Fruit fly (Drosophila melanogaster) whole organism, embryonic: ENCODE measurements around the gene CG7191.

Experiments used
- CG12299 ChIP-seq: fragments of 200-800 bp; sonication (Bioruptor generic); optimal IDR thresholded peaks from 2 replicates; lab custom pipeline; 2018; ENCODE audit warnings: missing biosample characterization, mild to moderate bottlenecking, missing genetic modification characterization
- CG12744 ChIP-seq: fragments of 200-800 bp; sonication (Bioruptor generic); optimal IDR thresholded peaks from 2 replicates; lab custom pipeline; 2016; ENCODE audit warnings: missing biosample characterization, missing genetic modification characterization
- CG14050 ChIP-seq: fragments of 200-800 bp; sonication (Bioruptor generic); IDR thresholded peaks from 3 replicates; pipeline ENCODE4 v1.3.6; 2022; ENCODE audit warnings: missing biosample characterization, missing genetic modification characterization
- CG14441 ChIP-seq: fragments of 200-800 bp; sonication (Bioruptor generic); IDR thresholded peaks from 2 replicates; pipeline ENCODE4 v1.3.6; 2022; ENCODE audit warnings: missing biosample characterization, missing genetic modification characterization
- CG14965 ChIP-seq: fragments of 200-800 bp; sonication (Bioruptor generic); optimal IDR thresholded peaks from 2 replicates; lab custom pipeline; 2016; ENCODE audit warnings: missing biosample characterization, missing genetic modification characterization, borderline replicate concordance
- CG15073 ChIP-seq: fragments of 200-800 bp; sonication (Bioruptor generic); optimal IDR thresholded peaks from 2 replicates; lab custom pipeline; 2016; ENCODE audit warnings: missing biosample characterization, missing genetic modification characterization
- CG16779 ChIP-seq: fragments of 200-800 bp; sonication (Bioruptor generic); IDR thresholded peaks from 2 replicates; pipeline ENCODE4 v1.3.6; 2022; ENCODE audit warnings: missing biosample characterization, missing genetic modification characterization
- CG16863 ChIP-seq: fragments of 200-800 bp; sonication (Bioruptor generic); optimal IDR thresholded peaks from 3 replicates; lab custom pipeline; 2016; ENCODE audit warnings: missing biosample characterization, missing genetic modification characterization
- CG17568 ChIP-seq: fragments of 200-800 bp; sonication (Bioruptor generic); optimal IDR thresholded peaks from 2 replicates; lab custom pipeline; 2018; ENCODE audit warnings: missing biosample characterization, mild to moderate bottlenecking, missing genetic modification characterization, moderate library complexity
- CG17829 ChIP-seq: fragments of 200-800 bp; optimal IDR thresholded peaks from 2 replicates; lab custom pipeline; 2019; ENCODE audit warnings: missing biosample characterization, mild to moderate bottlenecking, missing genetic modification characterization, moderate library complexity
- CG2116 ChIP-seq: fragments of 200-800 bp; sonication (Bioruptor generic); optimal IDR thresholded peaks from 3 replicates; lab custom pipeline; 2018; ENCODE audit warnings: missing biosample characterization, mild to moderate bottlenecking, missing genetic modification characterization
- CG32767 ChIP-seq: fragments of 200-800 bp; sonication (Bioruptor generic); IDR thresholded peaks from 2 replicates; pipeline ENCODE4 v1.3.6; 2022; ENCODE audit warnings: missing biosample characterization, missing genetic modification characterization
- CG32772 ChIP-seq: fragments of 200-800 bp; sonication (Bioruptor generic); IDR thresholded peaks from 2 replicates; pipeline ENCODE4 v1.3.6; 2022; ENCODE audit warnings: missing biosample characterization, missing genetic modification characterization
- CG3407 ChIP-seq: fragments of 200-800 bp; sonication (Bioruptor generic); optimal IDR thresholded peaks from 2 replicates; lab custom pipeline; 2018; ENCODE audit warnings: missing biosample characterization, mild to moderate bottlenecking, missing genetic modification characterization
- CG34224 ChIP-seq: fragments of 200-800 bp; sonication (Bioruptor generic); IDR thresholded peaks from 3 replicates; pipeline ENCODE4 v1.3.6; 2022; ENCODE audit warnings: missing biosample characterization, missing genetic modification characterization; ENCODE audit not compliant: partially characterized antibody
- CG4360 ChIP-seq: fragments of 200-800 bp; sonication (Bioruptor generic); IDR thresholded peaks from 2 replicates; pipeline ENCODE4 v1.3.6; 2022; ENCODE audit warnings: missing biosample characterization, missing genetic modification characterization
- CG7928 ChIP-seq: fragments of 200-800 bp; sonication (Bioruptor generic); optimal IDR thresholded peaks from 2 replicates; lab custom pipeline; 2017; ENCODE audit warnings: missing biosample characterization, mild to moderate bottlenecking, missing genetic modification characterization
- CG8089 ChIP-seq: fragments of 200-800 bp; sonication (Bioruptor generic); optimal IDR thresholded peaks from 3 replicates; lab custom pipeline; 2016; ENCODE audit warnings: missing biosample characterization, missing genetic modification characterization
- Deaf1 ChIP-seq: fragments of 200-800 bp; optimal IDR thresholded peaks from 3 replicates; lab custom pipeline; 2019; ENCODE audit warnings: missing biosample characterization, mild to moderate bottlenecking, missing genetic modification characterization, moderate library complexity
- E2f2 ChIP-seq: fragments of 200-800 bp; sonication (Bioruptor generic); IDR thresholded peaks from 2 replicates; pipeline ENCODE4 v1.3.6; 2022; ENCODE audit warnings: missing biosample characterization, missing genetic modification characterization
- H15 ChIP-seq: fragments of 200-800 bp; sonication (Bioruptor generic); IDR thresholded peaks from 3 replicates; pipeline ENCODE4 v1.3.6; 2022; ENCODE audit warnings: missing biosample characterization, missing genetic modification characterization
- H2.0 ChIP-seq: fragments of 200-800 bp; sonication (Bioruptor generic); IDR thresholded peaks from 2 replicates; pipeline ENCODE4 v1.3.6; 2022; ENCODE audit warnings: missing biosample characterization, missing genetic modification characterization
- Lhr ChIP-seq: fragments of 200-800 bp; sonication (Bioruptor generic); optimal IDR thresholded peaks from 3 replicates; lab custom pipeline; 2017; ENCODE audit warnings: mild to moderate bottlenecking, missing biosample characterization, missing genetic modification reagents, missing genetic modification characterization
- Mrtf ChIP-seq: fragments of 200-800 bp; sonication (Bioruptor generic); IDR thresholded peaks from 3 replicates; pipeline ENCODE4 v1.3.6; 2022; ENCODE audit warnings: missing biosample characterization, missing genetic modification characterization
- NFAT ChIP-seq: fragments of 200-800 bp; sonication (Bioruptor generic); IDR thresholded peaks from 2 replicates; pipeline ENCODE4 v1.3.6; 2022; ENCODE audit warnings: missing biosample characterization, missing genetic modification characterization
- Scr ChIP-seq: fragments of 200-800 bp; sonication (Bioruptor generic); IDR thresholded peaks from 2 replicates; pipeline ENCODE4 v1.3.6; 2022; ENCODE audit warnings: missing biosample characterization, missing genetic modification characterization; ENCODE audit not compliant: partially characterized antibody
- Sox102F ChIP-seq: fragments of 200-800 bp; sonication (Bioruptor generic); optimal IDR thresholded peaks from 2 replicates; lab custom pipeline; 2018; ENCODE audit warnings: missing biosample characterization, mild to moderate bottlenecking, missing genetic modification characterization, moderate library complexity
- Trl ChIP-seq, 3 experiments: fragments of >200 bp in 2 of 3; fragments of 200-800 bp in 1 of 3; sonication (Bioruptor generic) in 1 of 3; optimal IDR thresholded peaks; 2 replicates in 1 of 3; 3 replicates in 2 of 3; lab custom pipeline; 2016 to 2017; ENCODE audit warnings: missing biosample characterization in 1 of 3, missing genetic modification characterization in 1 of 3
- Xbp1 ChIP-seq: fragments of 200-800 bp; sonication (Bioruptor generic); optimal IDR thresholded peaks from 3 replicates; lab custom pipeline; 2016; ENCODE audit warnings: missing biosample characterization, mild to moderate bottlenecking, missing genetic modification characterization
- amos ChIP-seq: fragments of 200-800 bp; sonication (Bioruptor generic); IDR thresholded peaks from 2 replicates; pipeline ENCODE4 v1.3.6; 2022; ENCODE audit warnings: missing biosample characterization, missing genetic modification characterization; ENCODE audit not compliant: partially characterized antibody
- ara ChIP-seq: fragments of 200-800 bp; sonication (Bioruptor generic); IDR thresholded peaks from 2 replicates; pipeline ENCODE4 v1.3.6; 2022; ENCODE audit warnings: missing biosample characterization, missing genetic modification characterization
- ase ChIP-seq: fragments of 200-800 bp; sonication (Bioruptor generic); IDR thresholded peaks from 3 replicates; pipeline ENCODE4 v1.3.6; 2022; ENCODE audit warnings: missing biosample characterization, missing genetic modification characterization
- bbx ChIP-seq: fragments of 200-800 bp; sonication (Bioruptor generic); IDR thresholded peaks from 2 replicates; pipeline ENCODE4 v1.3.6; 2022; ENCODE audit warnings: missing biosample characterization, missing genetic modification characterization; ENCODE audit not compliant: partially characterized antibody
- br ChIP-seq: fragments of >200 bp; optimal IDR thresholded peaks from 2 replicates; lab custom pipeline; 2017
- bsh ChIP-seq, 2 experiments: fragments of 200-800 bp; sonication (Bioruptor generic); optimal IDR thresholded peaks; 2 replicates each; lab custom pipeline; 2017 to 2018; ENCODE audit warnings: mild to moderate bottlenecking in 2 of 2, missing biosample characterization in 2 of 2, missing genetic modification characterization in 2 of 2, moderate library complexity in 1 of 2
- ci ChIP-seq: fragments of 200-800 bp; sonication (Bioruptor generic); IDR thresholded peaks from 3 replicates; pipeline ENCODE4 v1.3.6; 2022; ENCODE audit warnings: missing biosample characterization, missing genetic modification characterization
- crp ChIP-seq, 2 experiments: fragments of 200-800 bp; sonication (Bioruptor generic); optimal IDR thresholded peaks; 2 replicates in 1 of 2; 3 replicates in 1 of 2; lab custom pipeline; 2017; ENCODE audit warnings: missing biosample characterization in 2 of 2, missing genetic modification characterization in 2 of 2, mild to moderate bottlenecking in 1 of 2, moderate library complexity in 1 of 2
- dm ChIP-seq: fragments of 200-800 bp; sonication (Bioruptor generic); optimal IDR thresholded peaks from 3 replicates; lab custom pipeline; 2016; ENCODE audit warnings: missing biosample characterization, missing genetic modification characterization
- ftz-f1 ChIP-seq: fragments of 200-800 bp; sonication (Bioruptor generic); optimal IDR thresholded peaks from 2 replicates; lab custom pipeline; 2016; ENCODE audit warnings: missing biosample characterization, missing genetic modification characterization
- gsb-n ChIP-seq: fragments of 200-800 bp; sonication (Bioruptor generic); optimal IDR thresholded peaks from 3 replicates; lab custom pipeline; 2018; ENCODE audit warnings: missing biosample characterization, mild to moderate bottlenecking, missing genetic modification characterization
- h ChIP-seq: fragments of >200 bp; optimal IDR thresholded peaks from 2 replicates; lab custom pipeline; 2017
- inv ChIP-seq: fragments of 200-800 bp; sonication (Bioruptor generic); IDR thresholded peaks from 2 replicates; pipeline ENCODE4 v1.3.6; 2022; ENCODE audit warnings: missing biosample characterization, missing genetic modification characterization; ENCODE audit not compliant: partially characterized antibody
- pros ChIP-seq: fragments of 200-800 bp; sonication (Bioruptor generic); optimal IDR thresholded peaks from 3 replicates; lab custom pipeline; 2019; ENCODE audit warnings: missing biosample characterization, mild to moderate bottlenecking, missing genetic modification characterization, moderate library complexity
- repo ChIP-seq: fragments of 200-800 bp; sonication (Bioruptor generic); optimal IDR thresholded peaks from 2 replicates; lab custom pipeline; 2016; ENCODE audit warnings: missing biosample characterization, missing genetic modification characterization
- sisA ChIP-seq: fragments of 200-800 bp; sonication (Bioruptor generic); IDR thresholded peaks from 2 replicates; pipeline ENCODE4 v1.3.6; 2022; ENCODE audit warnings: missing biosample characterization, missing genetic modification characterization
- tap ChIP-seq: fragments of 200-800 bp; optimal IDR thresholded peaks from 3 replicates; lab custom pipeline; 2019; ENCODE audit warnings: missing biosample characterization, mild to moderate bottlenecking, missing genetic modification characterization, moderate library complexity
- tx ChIP-seq: fragments of 200-800 bp; sonication (Bioruptor generic); optimal IDR thresholded peaks from 2 replicates; lab custom pipeline; 2016; ENCODE audit warnings: missing biosample characterization, missing genetic modification characterization
- wdn ChIP-seq: fragments of 200-800 bp; sonication (Bioruptor generic); IDR thresholded peaks from 2 replicates; pipeline ENCODE4 v1.3.6; 2022; ENCODE audit warnings: missing biosample characterization, missing genetic modification characterization
- wek ChIP-seq: fragments of 200-800 bp; sonication (Bioruptor generic); optimal IDR thresholded peaks from 3 replicates; lab custom pipeline; 2018; ENCODE audit warnings: missing biosample characterization, mild to moderate bottlenecking, missing genetic modification characterization, moderate library complexity

Gene CG7191

DNA sequence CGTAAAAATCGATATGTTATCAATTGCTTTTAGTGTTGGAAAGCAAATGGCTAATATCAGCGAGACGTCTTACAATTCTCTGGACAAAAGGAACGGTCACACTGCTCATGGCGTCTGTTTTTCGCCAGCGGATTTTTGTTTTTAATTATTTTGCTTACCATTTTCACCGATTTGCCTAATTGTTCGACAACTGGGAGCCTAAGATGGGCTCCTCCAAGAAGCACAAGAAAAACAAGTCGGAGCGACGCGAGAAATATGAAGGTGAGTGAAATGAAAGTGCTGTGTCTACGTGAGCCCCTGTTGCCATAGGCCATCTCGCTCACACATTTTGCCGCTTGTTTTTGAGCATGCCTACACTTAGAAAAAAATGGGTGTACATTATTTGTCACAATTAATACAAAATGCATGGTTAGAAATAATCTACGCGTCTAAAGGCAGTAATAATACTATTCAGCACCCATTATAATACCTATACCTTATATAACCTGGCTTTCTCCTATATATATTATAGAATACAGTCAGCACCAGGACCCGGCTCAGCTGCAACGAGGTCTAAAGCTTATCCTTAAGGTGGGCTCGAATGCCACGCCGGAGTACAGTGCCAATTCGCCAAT, 15.5 kb downstream of the CG7191 start, which contains the start of gene Brd7-9 (continued):
- TF ChIP-seq CG4360 (GFP tag; lab: Robert Waterston, UW) (0 out of 2 replicates have a peak, but pooled peaks have one; percentile 6), amos (peak; percentile 47), CG8089 (GFP tag; lab: Kevin White, UChicago) (no peak), Xbp1 (GFP tag; lab: Kevin White, UChicago) (peak; percentile 78), CG7928 (GFP tag; lab: Kevin White, UChicago) (peak; percentile 51), bsh (GFP tag; optimal IDR thresholded peaks at IDR 0.05; lab: Kevin White, UChicago) (peak in 1 of 2 experiments; percentile 76), CG32767 (peak; percentile 76), crp (GFP tag; optimal IDR thresholded peaks at IDR 0.05; lab: Kevin White, UChicago) (no peak), wek (GFP tag; lab: Kevin White, UChicago) (peak; percentile 66), CG14965 (GFP tag; lab: Kevin White, UChicago) (no peak), sisA (GFP tag; lab: Robert Waterston, UW) (peak; percentile 54), Lhr (GFP tag; lab: Kevin White, UChicago) (no peak), H15 (GFP tag; lab: Robert Waterston, UW) (peak; percentile 58; the same call in 2 of the 3 replicates), Deaf1 (tag; lab: Kevin White, UChicago) (peak; percentile 8), repo (GFP tag; lab: Kevin White, UChicago) (peak; percentile 15), gsb-n (peak; percentile 16), h (lab: Kevin White, UChicago) (no peak), br (lab: Kevin White, UChicago) (no peak), ase (GFP tag; lab: Robert Waterston, UW) (peak; percentile 80; the same call in 2 of the 3 replicates), CG2116 (GFP tag; lab: Kevin White, UChicago) (peak; percentile 46), CG16779 (peak; percentile 80), inv (GFP tag; lab: Robert Waterston, UW) (peak; percentile 30; the same call in 1 of the 2 replicates), wdn (peak; percentile 70; the same call in 1 of the 2 replicates), Sox102F (GFP tag; lab: Kevin White, UChicago) (peak; percentile 72), H2.0 (GFP tag; lab: Robert Waterston, UW) (peak; percentile 86), bbx (GFP tag; lab: Robert Waterston, UW) (peak; percentile 56; the same call in 1 of the 2 replicates), CG12299 (tag; lab: Kevin White, UChicago) (peak; percentile 56), CG32772 (GFP tag; lab: Robert Waterston, UW) (peak; percentile 65), CG17568 (GFP tag; lab: Kevin White, UChicago) (peak; percentile 40), Mrtf (GFP tag; lab: Robert Waterston, UW) (peak; percentile 35; the same call in 1 of the 3 replicates), CG14050 (GFP tag; lab: Robert Waterston, UW) (peak; percentile 77), E2f2 (peak; percentile 76), CG3407 (GFP tag; lab: Kevin White, UChicago) (peak; percentile 33), CG14441 (peak; percentile 86), CG15073 (GFP tag; lab: Kevin White, UChicago) (no peak), CG17829 (tag; lab: Kevin White, UChicago) (peak; percentile 70), Scr (peak; percentile 50), CG12744 (peak; percentile 43), dm (GFP tag; lab: Kevin White, UChicago) (peak; percentile 56), ci (GFP tag; lab: Robert Waterston, UW) (peak; percentile 92), ftz-f1 (no peak), ara (GFP tag; lab: Robert Waterston, UW) (peak; percentile 72; the same call in 1 of the 2 replicates), pros (GFP tag; lab: Kevin White, UChicago) (no peak), CG34224 (GFP tag; lab: Robert Waterston, UW) (no peak), NFAT (GFP tag; lab: Robert Waterston, UW) (peak; percentile 84), tap (tag; lab: Kevin White, UChicago) (peak; percentile 50), tx (GFP tag; lab: Kevin White, UChicago) (no peak), CG16863 (GFP tag; lab: Kevin White, UChicago) (peak; percentile 49), Trl (optimal IDR thresholded peaks at IDR 0.05; lab: Kevin White, UChicago) (no peak), Trl (GFP tag; optimal IDR thresholded peaks at IDR 0.05; lab: Kevin White, UChicago) (peak; percentile 68)
